Fruit fly (Drosophila melanogaster): Measurements from ENCODE around the gene PGRP-SB1.

PGRP-SB1 gene

dm6 chr3L:16760274-16760673 is 32.5 kb upstream of the PGRP-SB1 start (continued):
- peak; percentile 51 for TF ChIP-seq Ssrp (tag; optimal IDR thresholded peaks at IDR 0.05)
- TF ChIP-seq phol (tag; optimal IDR thresholded peaks at IDR 0.05), result peak; percentile 49
- TF ChIP-seq CG7963 (GFP tag; IDR thresholded peaks at IDR 0.05; ENCODE audit: partially characterized antibody), result no peak

dm6 chr3L:16759483-16759882 is 31.7 kb upstream of the PGRP-SB1 start:
- TF ChIP-seq Camta (GFP tag; optimal IDR thresholded peaks at IDR 0.05), result no peak
- no peak for TF ChIP-seq CG42726 (GFP tag; IDR thresholded peaks at IDR 0.05; ENCODE audit: partially characterized antibody)
- no peak for TF ChIP-seq pan (optimal IDR thresholded peaks at IDR 0.05)
- TF ChIP-seq pan (GFP tag; optimal IDR thresholded peaks at IDR 0.05 in 1 of 2, IDR thresholded peaks at IDR 0.05 in 1 of 2), result no peak
- TF ChIP-seq CG2116 (GFP tag; optimal IDR thresholded peaks at IDR 0.05), result no peak
- TF ChIP-seq GATAe (GFP tag; conservative IDR thresholded peaks at IDR 0.05), result no peak
- no peak for TF ChIP-seq Ets65A (GFP tag)
- no peak for TF ChIP-seq Six4 (GFP tag; optimal IDR thresholded peaks at IDR 0.05)
- TF ChIP-seq lov (optimal IDR thresholded peaks at IDR 0.05), result no peak
- no peak for TF ChIP-seq lov (GFP tag; IDR thresholded peaks at IDR 0.05)
- no peak for TF ChIP-seq HHEX (GFP tag; optimal IDR thresholded peaks at IDR 0.05)
- TF ChIP-seq Hsf (GFP tag; optimal IDR thresholded peaks at IDR 0.05), result no peak
- TF ChIP-seq ham (GFP tag; IDR thresholded peaks at IDR 0.05), result no peak

- peak; percentile 74 for TF ChIP-seq sens (GFP tag)
- no peak for TF ChIP-seq unc-4 (GFP tag; IDR thresholded peaks at IDR 0.05; ENCODE audit: partially characterized antibody)
- TF ChIP-seq ewg (GFP tag; optimal IDR thresholded peaks at IDR 0.05), result peak; percentile 11
- TF ChIP-seq Doc3 (GFP tag; IDR thresholded peaks at IDR 0.05; ENCODE audit: partially characterized antibody), result no peak
- TF ChIP-seq bsh (GFP tag; optimal IDR thresholded peaks at IDR 0.05), result peak in 1 of 2 experiments; percentile 69
- TF ChIP-seq CG8944 (GFP tag; optimal IDR thresholded peaks at IDR 0.05), result no peak
- TF ChIP-seq CG13775 (GFP tag; optimal IDR thresholded peaks at IDR 0.05), result no peak
- no peak for TF ChIP-seq repo (GFP tag; optimal IDR thresholded peaks at IDR 0.05)
- peak; percentile 13 for TF ChIP-seq dmrt11E (tag; optimal IDR thresholded peaks at IDR 0.05)
- TF ChIP-seq exex (tag; optimal IDR thresholded peaks at IDR 0.05), result no peak
- TF ChIP-seq wdn (GFP tag; IDR thresholded peaks at IDR 0.05), result no peak
- TF ChIP-seq slou (GFP tag; optimal IDR thresholded peaks at IDR 0.05), result no peak
- TF ChIP-seq NC2α (GFP tag; optimal IDR thresholded peaks at IDR 0.05), result no peak
- TF ChIP-seq Dll (GFP tag; IDR thresholded peaks at IDR 0.05; ENCODE audit: partially characterized antibody), result no peak
- peak; percentile 15 for TF ChIP-seq CG1603 (tag; optimal IDR thresholded peaks at IDR 0.05)
- TF ChIP-seq shn (GFP tag; optimal IDR thresholded peaks at IDR 0.05), result no peak
- peak; percentile 87 for TF ChIP-seq Drgx (GFP tag; IDR thresholded peaks at IDR 0.05)
- TF ChIP-seq CG5180 (GFP tag; optimal IDR thresholded peaks at IDR 0.05), result no peak
- TF ChIP-seq pho (GFP tag; optimal IDR thresholded peaks at IDR 0.05), result no peak
- no peak for TF ChIP-seq Antp (GFP tag; optimal IDR thresholded peaks at IDR 0.05)
- no peak for TF ChIP-seq br (optimal IDR thresholded peaks at IDR 0.05)
- TF ChIP-seq knrl (GFP tag; IDR thresholded peaks at IDR 0.05; ENCODE audit: partially characterized antibody), result 0 out of 3 replicates have a peak, but pooled peaks have one; percentile 8
- TF ChIP-seq Med (GFP tag), result no peak
- no peak for TF ChIP-seq CG6654 (GFP tag; optimal IDR thresholded peaks at IDR 0.05)
- TF ChIP-seq chm (GFP tag; IDR thresholded peaks at IDR 0.05), result no peak
- TF ChIP-seq zen (tag; optimal IDR thresholded peaks at IDR 0.05), result no peak
- no peak for TF ChIP-seq MTF-1 (GFP tag; optimal IDR thresholded peaks at IDR 0.05; ENCODE audit: borderline replicate concordance)
- TF ChIP-seq CG4854 (GFP tag; optimal IDR thresholded peaks at IDR 0.05), result no peak
- no peak for TF ChIP-seq Mad (GFP tag; optimal IDR thresholded peaks at IDR 0.05)
- TF ChIP-seq CG8765 (GFP tag; IDR thresholded peaks at IDR 0.05), result peak; percentile 40; the same call in 1 of the 2 replicates
- TF ChIP-seq tin (GFP tag; optimal IDR thresholded peaks at IDR 0.05), result no peak
- no peak for TF ChIP-seq mirr (GFP tag; optimal IDR thresholded peaks at IDR 0.05)
- no peak for TF ChIP-seq pb (GFP tag; optimal IDR thresholded peaks at IDR 0.05)
Observed at dm6 chr3L:16758504-16759109, 30.8 kb upstream of the PGRP-SB1 start.

All from whole organism, embryonic.